Worm (Caenorhabditis elegans) whole organism, late embryonic: ENCODE results near the gene nep-2.
A peak's percentile ranks its signal among the peaks of the same experiment; 100 is the strongest.

Experiments used
- F13H6.1 ChIP-seq: sonication (generic microtip); optimal IDR thresholded peaks from 2 replicates; lab custom pipeline; 2016; ENCODE audit warnings: missing genetic modification characterization, missing compliant biosample characterization
- K02D7.2 ChIP-seq: sonication (generic microtip); optimal IDR thresholded peaks from 2 replicates; lab custom pipeline; 2017; ENCODE audit warnings: mild to moderate bottlenecking, missing genetic modification characterization, missing compliant biosample characterization
- ahr-1 ChIP-seq: sonication (generic microtip); optimal IDR thresholded peaks from 2 replicates; lab custom pipeline; 2016; ENCODE audit warnings: missing genetic modification characterization, missing compliant biosample characterization
- ama-1 ChIP-seq: fragments of 150-350 bp; optimal IDR thresholded peaks from 2 replicates; lab custom pipeline; 2014
- ceh-14 ChIP-seq: sonication (generic microtip); optimal IDR thresholded peaks from 2 replicates; lab custom pipeline; 2016; ENCODE audit warnings: missing genotype, missing genetic modification characterization, missing compliant biosample characterization
- ceh-18 ChIP-seq: sonication (generic microtip); optimal IDR thresholded peaks from 2 replicates; lab custom pipeline; 2016; ENCODE audit warnings: missing genetic modification characterization, missing compliant biosample characterization
- ceh-19 ChIP-seq: fragments of 200-800 bp; sonication (Bioruptor generic); optimal IDR thresholded peaks from 2 replicates; lab custom pipeline; 2018; ENCODE audit warnings: mild to moderate bottlenecking, missing genetic modification characterization, missing compliant biosample characterization
- ceh-34 ChIP-seq: sonication (generic microtip); optimal IDR thresholded peaks from 2 replicates; lab custom pipeline; 2016; ENCODE audit warnings: mild to moderate bottlenecking, missing genetic modification characterization, missing compliant biosample characterization
- ceh-6 ChIP-seq: fragments of 200-800 bp; sonication (Bioruptor generic); optimal IDR thresholded peaks from 2 replicates; lab custom pipeline; 2018; ENCODE audit warnings: mild to moderate bottlenecking, missing genetic modification characterization, missing compliant biosample characterization
- che-1 ChIP-seq: sonication (generic microtip); optimal IDR thresholded peaks from 2 replicates; lab custom pipeline; 2016; ENCODE audit warnings: mild to moderate bottlenecking, missing genetic modification characterization, missing compliant biosample characterization
- dmd-4 ChIP-seq: sonication (generic microtip); optimal IDR thresholded peaks from 2 replicates; lab custom pipeline; 2016; ENCODE audit warnings: borderline replicate concordance, missing genetic modification characterization, missing compliant biosample characterization
- dve-1 ChIP-seq: sonication (generic microtip); optimal IDR thresholded peaks from 2 replicates; lab custom pipeline; 2017; ENCODE audit warnings: antibody characterized with exemption, mild to moderate bottlenecking, missing genetic modification characterization, missing compliant biosample characterization
- elt-4 ChIP-seq: sonication (generic microtip); optimal IDR thresholded peaks from 2 replicates; lab custom pipeline; 2016; ENCODE audit warnings: missing genetic modification characterization, missing compliant biosample characterization
- ets-4 ChIP-seq: sonication (generic microtip); optimal IDR thresholded peaks from 2 replicates; lab custom pipeline; 2016; ENCODE audit warnings: missing genetic modification characterization, missing compliant biosample characterization
- eyg-1 ChIP-seq: sonication (generic microtip); optimal IDR thresholded peaks from 2 replicates; lab custom pipeline; 2016; ENCODE audit warnings: missing genotype, missing genetic modification characterization, missing compliant biosample characterization
- fax-1 ChIP-seq: sonication (generic microtip); optimal IDR thresholded peaks from 2 replicates; lab custom pipeline; 2016; ENCODE audit warnings: missing genotype, missing genetic modification characterization, missing compliant biosample characterization
- fkh-10 ChIP-seq: fragments of 150-350 bp; optimal IDR thresholded peaks from 2 replicates; lab custom pipeline; 2014; ENCODE audit warnings: missing biosample characterization, missing genetic modification reagents, missing genetic modification characterization
- fkh-6 ChIP-seq: sonication (generic microtip); optimal IDR thresholded peaks from 2 replicates; lab custom pipeline; 2016; ENCODE audit warnings: missing genetic modification characterization, missing compliant biosample characterization
- gmeb-2 ChIP-seq: sonication (generic microtip); optimal IDR thresholded peaks from 2 replicates; lab custom pipeline; 2016; ENCODE audit warnings: missing genetic modification characterization, inconsistent platforms, missing compliant biosample characterization
- hlh-13 ChIP-seq: fragments of 200-800 bp; sonication (Bioruptor generic); optimal IDR thresholded peaks from 2 replicates; lab custom pipeline; 2018; ENCODE audit warnings: mild to moderate bottlenecking, missing genetic modification characterization, missing compliant biosample characterization
- hlh-30 ChIP-seq: sonication (generic microtip); optimal IDR thresholded peaks from 2 replicates; lab custom pipeline; 2017; ENCODE audit warnings: antibody characterized with exemption, missing genetic modification characterization, missing compliant biosample characterization; ENCODE audit not compliant: insufficient read depth
- hlh-8 ChIP-seq: sonication (generic microtip); optimal IDR thresholded peaks from 2 replicates; lab custom pipeline; 2016; ENCODE audit warnings: missing genotype, missing genetic modification characterization, missing compliant biosample characterization
- madf-2 ChIP-seq: sonication (generic microtip); optimal IDR thresholded peaks from 2 replicates; lab custom pipeline; 2017; ENCODE audit warnings: missing genetic modification characterization, missing compliant biosample characterization
- pag-3 ChIP-seq: sonication (generic microtip); optimal IDR thresholded peaks from 2 replicates; lab custom pipeline; 2016; ENCODE audit warnings: missing compliant biosample characterization, missing genetic modification characterization, borderline replicate concordance
- pax-1 ChIP-seq: fragments of 150-350 bp; optimal IDR thresholded peaks from 2 replicates; lab custom pipeline; 2014; ENCODE audit warnings: missing biosample characterization, missing genetic modification characterization
- pha-2 ChIP-seq: sonication (generic microtip); optimal IDR thresholded peaks from 2 replicates; lab custom pipeline; 2017; ENCODE audit warnings: mild to moderate bottlenecking, missing genetic modification characterization, missing compliant biosample characterization
- pha-4 ChIP-seq: fragments of 150-350 bp; optimal IDR thresholded peaks from 2 replicates; lab custom pipeline; 2018; ENCODE audit warnings: missing biosample characterization, missing genetic modification reagents, missing genetic modification characterization
- pros-1 ChIP-seq: fragments of 150-350 bp; optimal IDR thresholded peaks from 2 replicates; lab custom pipeline; 2014; ENCODE audit warnings: missing biosample characterization, missing genetic modification reagents, missing genetic modification characterization
- rnt-1 ChIP-seq: sonication (generic microtip); optimal IDR thresholded peaks from 2 replicates; lab custom pipeline; 2016; ENCODE audit warnings: missing genetic modification characterization, missing compliant biosample characterization
- sdc-2 ChIP-seq: sonication (generic microtip); optimal IDR thresholded peaks from 2 replicates; lab custom pipeline; 2016; ENCODE audit warnings: missing genotype, missing genetic modification characterization, missing compliant biosample characterization
- sox-4 ChIP-seq: sonication (generic microtip); optimal IDR thresholded peaks from 2 replicates; lab custom pipeline; 2017; ENCODE audit warnings: mild to moderate bottlenecking, missing genetic modification characterization, inconsistent platforms, missing compliant biosample characterization
- tbx-7 ChIP-seq: sonication (generic microtip); optimal IDR thresholded peaks from 2 replicates; lab custom pipeline; 2016; ENCODE audit warnings: missing genotype, missing genetic modification characterization, missing compliant biosample characterization
- unc-42 ChIP-seq: sonication (generic microtip); optimal IDR thresholded peaks from 2 replicates; lab custom pipeline; 2016; ENCODE audit warnings: missing genotype, missing genetic modification characterization, missing compliant biosample characterization
- unc-55 ChIP-seq: sonication (generic microtip); optimal IDR thresholded peaks from 2 replicates; lab custom pipeline; 2017; ENCODE audit warnings: missing biosample characterization, missing genetic modification reagents, missing genetic modification characterization
- unc-86 ChIP-seq: sonication (generic microtip); optimal IDR thresholded peaks from 2 replicates; lab custom pipeline; 2016; ENCODE audit warnings: missing genetic modification characterization, missing compliant biosample characterization
- zip-5 ChIP-seq: sonication (generic microtip); optimal IDR thresholded peaks from 2 replicates; lab custom pipeline; 2016; ENCODE audit warnings: missing genetic modification characterization, missing compliant biosample characterization
- ztf-16 ChIP-seq: sonication (generic microtip); optimal IDR thresholded peaks from 2 replicates; lab custom pipeline; 2017; ENCODE audit warnings: missing genetic modification characterization, missing compliant biosample characterization

nep-2 gene

DNA sequence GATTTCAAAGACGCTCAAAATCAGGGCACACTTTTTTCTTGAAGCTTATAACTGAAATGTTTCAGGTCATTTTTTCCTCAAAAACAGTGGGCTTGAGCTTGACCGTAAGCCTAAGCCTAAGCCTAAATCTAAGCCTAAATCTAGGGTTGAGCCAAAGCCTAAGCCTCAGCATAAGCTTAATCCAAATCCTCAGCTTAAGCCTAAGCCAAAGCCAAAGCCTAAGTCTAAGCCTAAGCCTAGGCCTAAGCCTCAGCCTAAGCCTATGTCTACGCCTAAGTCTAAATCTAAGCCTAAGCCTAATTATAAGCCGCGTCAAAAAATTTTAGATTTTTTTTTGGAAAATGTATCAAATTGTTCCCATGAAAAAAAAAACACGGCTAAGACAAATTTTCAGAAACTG, 8.7 kb upstream of the nep-2 start:
- TF ChIP-seq K02D7.2 (tag; lab: Kevin White, UChicago) (no peak), ama-1 (lab: Kevin White, UChicago) (no peak), fax-1 (tag; lab: Kevin White, UChicago) (no peak), pha-2 (no peak), gmeb-2 (tag; lab: Kevin White, UChicago) (no peak), che-1 (no peak), pha-4 (tag; lab: Kevin White, UChicago) (no peak), dve-1 (peak; percentile 82), hlh-8 (tag; lab: Kevin White, UChicago) (no peak)

ce11 chrII:2730647-2731046, 5.1 kb upstream of the nep-2 start:
- TF ChIP-seq ceh-6 (GFP tag; lab: Kevin White, UChicago) (no peak), unc-42 (tag; lab: Kevin White, UChicago) (peak; percentile 34)

ce11 chrII:2726774-2727173, 1.2 kb upstream of the nep-2 start:
- TF ChIP-seq unc-55 (peak; percentile 52), ceh-14 (tag; lab: Kevin White, UChicago) (no peak)

- no peak for TF ChIP-seq ets-4 (tag; lab: Kevin White, UChicago)
- TF ChIP-seq unc-86 (tag; lab: Kevin White, UChicago) = no peak
- TF ChIP-seq che-1 = no peak
- TF ChIP-seq rnt-1 (tag; lab: Kevin White, UChicago) = no peak
- no peak for TF ChIP-seq tbx-7 (tag; lab: Kevin White, UChicago)
- no peak for TF ChIP-seq pax-1 (tag; lab: Kevin White, UChicago)
- TF ChIP-seq pag-3 (tag; lab: Kevin White, UChicago) = no peak
- TF ChIP-seq ceh-34 (tag; lab: Kevin White, UChicago) = no peak
- no peak for TF ChIP-seq ceh-19 (GFP tag; lab: Kevin White, UChicago)
- TF ChIP-seq hlh-13 (GFP tag; lab: Kevin White, UChicago) = no peak
- TF ChIP-seq hlh-30 (tag; lab: Kevin White, UChicago) = no peak
- no peak for TF ChIP-seq fkh-10 (GFP tag; lab: Kevin White, UChicago)
- TF ChIP-seq ceh-6 (GFP tag; lab: Kevin White, UChicago) = no peak
- TF ChIP-seq sdc-2 (tag; lab: Kevin White, UChicago) = no peak
- TF ChIP-seq dmd-4 = no peak
- TF ChIP-seq elt-4 (tag; lab: Kevin White, UChicago) = no peak
- no peak for TF ChIP-seq ztf-16 (tag; lab: Kevin White, UChicago)
- TF ChIP-seq ceh-18 (tag; lab: Kevin White, UChicago) = no peak
- no peak for TF ChIP-seq pha-4 (tag; lab: Kevin White, UChicago)
- TF ChIP-seq, all 69 proteins: peak for 0
Measured at ce11 chrII:2721992-2722391, 3.6 kb downstream of the nep-2 start.

- TF ChIP-seq ceh-6 (GFP tag; lab: Kevin White, UChicago) = no peak
- TF ChIP-seq pros-1 = no peak
- TF ChIP-seq dve-1 = no peak
- no peak for TF ChIP-seq fax-1 (tag; lab: Kevin White, UChicago)
- TF ChIP-seq hlh-8 (tag; lab: Kevin White, UChicago) = no peak
- TF ChIP-seq fkh-6 = no peak
- TF ChIP-seq tbx-7 (tag; lab: Kevin White, UChicago) = no peak
- no peak for TF ChIP-seq ahr-1 (tag; lab: Kevin White, UChicago)
- no peak for TF ChIP-seq sox-4 (tag; lab: Kevin White, UChicago)
- no peak for TF ChIP-seq ets-4 (tag; lab: Kevin White, UChicago)
- no peak for TF ChIP-seq eyg-1 (tag; lab: Kevin White, UChicago)
- TF ChIP-seq pha-2 = no peak
- no peak for TF ChIP-seq F13H6.1 (tag; lab: Kevin White, UChicago)
- no peak for TF ChIP-seq che-1
- no peak for TF ChIP-seq madf-2 (tag; lab: Kevin White, UChicago)
- TF ChIP-seq zip-5 (tag; lab: Kevin White, UChicago) = no peak
- TF ChIP-seq ceh-14 (tag; lab: Kevin White, UChicago) = no peak
Measured at ce11 chrII:2719212-2719611, 6.3 kb downstream of the nep-2 start.
